Fruit fly (Drosophila melanogaster) whole organism, embryonic: Measurements from ENCODE around the gene dpy.

ENCODE experiments used
- Atf3 ChIP-seq: fragments of 200-800 bp; sonication (Bioruptor generic); optimal IDR thresholded peaks from 3 replicates; lab custom pipeline; 2016; ENCODE audit warnings: missing biosample characterization, missing genetic modification characterization
- BEAF-32 ChIP-seq: fragments of 200-800 bp; sonication (Bioruptor generic); optimal IDR thresholded peaks from 3 replicates; lab custom pipeline; 2017; ENCODE audit warnings: missing biosample characterization, missing genetic modification characterization, mild to moderate bottlenecking, moderate library complexity, missing genetic modification reagents
- Bgb ChIP-seq: fragments of 200-800 bp; sonication (Bioruptor generic); IDR thresholded peaks from 2 replicates; pipeline ENCODE4 v1.3.6; 2022; ENCODE audit warnings: missing biosample characterization, missing genetic modification characterization; ENCODE audit not compliant: partially characterized antibody
- Bteb2 ChIP-seq: fragments of 200-800 bp; sonication (Bioruptor generic); optimal IDR thresholded peaks from 2 replicates; lab custom pipeline; 2016; ENCODE audit warnings: missing biosample characterization, missing genetic modification characterization
- CG10366 ChIP-seq: fragments of 200-800 bp; sonication (Bioruptor generic); IDR thresholded peaks from 2 replicates; pipeline ENCODE4 v1.3.6; 2022; ENCODE audit warnings: missing biosample characterization, missing genetic modification characterization
- CG10462 ChIP-seq: fragments of 200-800 bp; sonication (Bioruptor generic); optimal IDR thresholded peaks from 2 replicates; lab custom pipeline; 2016; ENCODE audit warnings: missing biosample characterization, missing genetic modification characterization
- CG11085 ChIP-seq: fragments of 200-800 bp; sonication (Bioruptor generic); IDR thresholded peaks from 2 replicates; pipeline ENCODE4 v1.3.6; 2022; ENCODE audit warnings: missing biosample characterization, missing genetic modification characterization
- CG11560 ChIP-seq: fragments of 200-800 bp; sonication (Bioruptor generic); IDR thresholded peaks from 3 replicates; pipeline ENCODE4 v1.3.6; 2022; ENCODE audit warnings: missing biosample characterization, missing genetic modification characterization
- CG13287 ChIP-seq: fragments of 200-800 bp; sonication (Bioruptor generic); IDR thresholded peaks from 2 replicates; pipeline ENCODE4 v1.3.6; 2022; ENCODE audit warnings: missing biosample characterization, missing genetic modification characterization; ENCODE audit not compliant: partially characterized antibody
- CG13424 ChIP-seq: fragments of 200-800 bp; sonication (Bioruptor generic); optimal IDR thresholded peaks from 2 replicates; lab custom pipeline; 2019; ENCODE audit warnings: missing biosample characterization, mild to moderate bottlenecking, missing genetic modification characterization, moderate library complexity
- CG1603 ChIP-seq: fragments of 200-800 bp; sonication (Bioruptor generic); optimal IDR thresholded peaks from 2 replicates; lab custom pipeline; 2019; ENCODE audit warnings: missing biosample characterization, mild to moderate bottlenecking, missing genetic modification characterization, moderate library complexity
- CG16779 ChIP-seq: fragments of 200-800 bp; sonication (Bioruptor generic); IDR thresholded peaks from 2 replicates; pipeline ENCODE4 v1.3.6; 2022; ENCODE audit warnings: missing biosample characterization, missing genetic modification characterization
- CG16813 ChIP-seq: fragments of 200-800 bp; sonication (Bioruptor generic); IDR thresholded peaks from 3 replicates; pipeline ENCODE4 v1.3.6; 2022; ENCODE audit warnings: missing biosample characterization, missing genetic modification characterization; ENCODE audit not compliant: partially characterized antibody
- CG17328 ChIP-seq: fragments of 200-800 bp; sonication (Bioruptor generic); IDR thresholded peaks from 2 replicates; pipeline ENCODE4 v1.3.6; 2022; ENCODE audit warnings: missing biosample characterization, missing genetic modification characterization
- CG18011 ChIP-seq: fragments of 200-800 bp; sonication (Bioruptor generic); optimal IDR thresholded peaks from 2 replicates; lab custom pipeline; 2017; ENCODE audit warnings: missing biosample characterization, missing genetic modification characterization, mild to moderate bottlenecking, moderate library complexity, missing genotype
- CG30020 ChIP-seq: fragments of 200-800 bp; optimal IDR thresholded peaks from 2 replicates; lab custom pipeline; 2019; ENCODE audit warnings: missing biosample characterization, mild to moderate bottlenecking, missing genetic modification characterization, moderate library complexity
- CG31388 ChIP-seq: fragments of 200-800 bp; sonication (Bioruptor generic); optimal IDR thresholded peaks from 2 replicates; lab custom pipeline; 2016; ENCODE audit warnings: missing biosample characterization, missing genetic modification characterization
- CG32767 ChIP-seq: fragments of 200-800 bp; sonication (Bioruptor generic); IDR thresholded peaks from 2 replicates; pipeline ENCODE4 v1.3.6; 2022; ENCODE audit warnings: missing biosample characterization, missing genetic modification characterization
- CG4360 ChIP-seq: fragments of 200-800 bp; sonication (Bioruptor generic); IDR thresholded peaks from 2 replicates; pipeline ENCODE4 v1.3.6; 2022; ENCODE audit warnings: missing biosample characterization, missing genetic modification characterization
- CG4730 ChIP-seq: fragments of 200-800 bp; sonication (Bioruptor generic); IDR thresholded peaks from 2 replicates; pipeline ENCODE4 v1.3.6; 2022; ENCODE audit warnings: missing biosample characterization, missing genetic modification characterization
- CG5953 ChIP-seq: fragments of 200-800 bp; sonication (Bioruptor generic); IDR thresholded peaks from 2 replicates; pipeline ENCODE4 v1.3.6; 2022; ENCODE audit warnings: missing biosample characterization, missing genetic modification characterization
- CG6791 ChIP-seq: fragments of 200-800 bp; sonication (Bioruptor generic); IDR thresholded peaks from 3 replicates; pipeline ENCODE4 v1.3.6; 2022; ENCODE audit warnings: missing biosample characterization, missing genetic modification characterization; ENCODE audit not compliant: partially characterized antibody
- CG7786 ChIP-seq: fragments of 200-800 bp; sonication (Bioruptor generic); optimal IDR thresholded peaks from 2 replicates; lab custom pipeline; 2016; ENCODE audit warnings: missing biosample characterization, missing genetic modification characterization
- CG8388 ChIP-seq: fragments of 200-800 bp; sonication (Bioruptor generic); optimal IDR thresholded peaks from 2 replicates; lab custom pipeline; 2019; ENCODE audit warnings: missing biosample characterization, mild to moderate bottlenecking, missing genetic modification characterization, moderate library complexity
- Dll ChIP-seq: fragments of 200-800 bp; sonication (Bioruptor generic); IDR thresholded peaks from 4 replicates; pipeline ENCODE4 v1.3.6; 2022; ENCODE audit warnings: missing biosample characterization, missing genetic modification characterization; ENCODE audit not compliant: partially characterized antibody
- Doc3 ChIP-seq: fragments of 200-800 bp; sonication (Bioruptor generic); IDR thresholded peaks from 3 replicates; pipeline ENCODE4 v1.3.6; 2022; ENCODE audit warnings: missing biosample characterization, missing genetic modification characterization; ENCODE audit not compliant: partially characterized antibody
- E2f2 ChIP-seq: fragments of 200-800 bp; sonication (Bioruptor generic); IDR thresholded peaks from 2 replicates; pipeline ENCODE4 v1.3.6; 2022; ENCODE audit warnings: missing biosample characterization, missing genetic modification characterization
- Eip74EF ChIP-seq, 2 experiments: fragments of 200-800 bp in 1 of 2; fragments of >200 bp in 1 of 2; sonication (Bioruptor generic) in 1 of 2; optimal IDR thresholded peaks; 2 replicates each; lab custom pipeline; 2017 to 2019; ENCODE audit warnings: missing biosample characterization in 2 of 2, missing genetic modification characterization in 2 of 2, mild to moderate bottlenecking in 1 of 2, moderate library complexity in 1 of 2
- H15 ChIP-seq: fragments of 200-800 bp; sonication (Bioruptor generic); IDR thresholded peaks from 3 replicates; pipeline ENCODE4 v1.3.6; 2022; ENCODE audit warnings: missing biosample characterization, missing genetic modification characterization
- HLH4C ChIP-seq: fragments of 200-800 bp; sonication (Bioruptor generic); IDR thresholded peaks from 3 replicates; pipeline ENCODE4 v1.3.6; 2022; ENCODE audit warnings: missing biosample characterization, missing genetic modification characterization; ENCODE audit not compliant: partially characterized antibody
- Hsf ChIP-seq: fragments of 200-800 bp; sonication (Bioruptor generic); optimal IDR thresholded peaks from 3 replicates; lab custom pipeline; 2016; ENCODE audit warnings: missing biosample characterization, missing genetic modification characterization
- Lim3 ChIP-seq: fragments of 200-800 bp; sonication (Bioruptor generic); IDR thresholded peaks from 2 replicates; pipeline ENCODE4 v1.3.6; 2022; ENCODE audit warnings: missing biosample characterization, missing genetic modification characterization
- MBD-R2 ChIP-seq: fragments of 200-800 bp; sonication (Bioruptor generic); IDR thresholded peaks from 2 replicates; pipeline ENCODE4 v1.3.6; 2022; ENCODE audit warnings: missing biosample characterization, missing genetic modification characterization
- MESR4 ChIP-seq: fragments of 200-800 bp; sonication (Bioruptor generic); optimal IDR thresholded peaks from 2 replicates; lab custom pipeline; 2018; ENCODE audit warnings: missing biosample characterization, mild to moderate bottlenecking, missing genetic modification characterization, moderate library complexity
- NK7.1 ChIP-seq: fragments of 200-800 bp; sonication (Bioruptor generic); optimal IDR thresholded peaks from 3 replicates; lab custom pipeline; 2016; ENCODE audit warnings: missing biosample characterization, missing genetic modification characterization
- Oaz ChIP-seq: fragments of 200-800 bp; sonication (Bioruptor generic); IDR thresholded peaks from 2 replicates; pipeline ENCODE4 v1.3.6; 2022; ENCODE audit warnings: missing biosample characterization, missing genetic modification characterization
- Opbp ChIP-seq: fragments of 200-800 bp; sonication (Bioruptor generic); IDR thresholded peaks from 3 replicates; pipeline ENCODE4 v1.3.6; 2022; ENCODE audit warnings: missing biosample characterization, missing genetic modification characterization; ENCODE audit not compliant: partially characterized antibody
- Optix ChIP-seq: fragments of 200-800 bp; sonication (Bioruptor generic); IDR thresholded peaks from 3 replicates; pipeline ENCODE4 v1.3.6; 2022; ENCODE audit warnings: missing biosample characterization, missing genetic modification characterization
- Scr ChIP-seq: fragments of 200-800 bp; sonication (Bioruptor generic); IDR thresholded peaks from 2 replicates; pipeline ENCODE4 v1.3.6; 2022; ENCODE audit warnings: missing biosample characterization, missing genetic modification characterization; ENCODE audit not compliant: partially characterized antibody
- amos ChIP-seq: fragments of 200-800 bp; sonication (Bioruptor generic); IDR thresholded peaks from 2 replicates; pipeline ENCODE4 v1.3.6; 2022; ENCODE audit warnings: missing biosample characterization, missing genetic modification characterization; ENCODE audit not compliant: partially characterized antibody
- bbx ChIP-seq: fragments of 200-800 bp; sonication (Bioruptor generic); IDR thresholded peaks from 2 replicates; pipeline ENCODE4 v1.3.6; 2022; ENCODE audit warnings: missing biosample characterization, missing genetic modification characterization; ENCODE audit not compliant: partially characterized antibody
- danr ChIP-seq: fragments of 200-800 bp; sonication (Bioruptor generic); IDR thresholded peaks from 2 replicates; pipeline ENCODE4 v1.3.6; 2022; ENCODE audit warnings: missing biosample characterization, missing genetic modification characterization
- inv ChIP-seq: fragments of 200-800 bp; sonication (Bioruptor generic); IDR thresholded peaks from 2 replicates; pipeline ENCODE4 v1.3.6; 2022; ENCODE audit warnings: missing biosample characterization, missing genetic modification characterization; ENCODE audit not compliant: partially characterized antibody
- lmd ChIP-seq: fragments of 200-800 bp; sonication (Bioruptor generic); IDR thresholded peaks from 2 replicates; pipeline ENCODE4 v1.3.6; 2022; ENCODE audit warnings: missing biosample characterization, missing genetic modification characterization
- sens-2 ChIP-seq: fragments of 200-800 bp; sonication (Bioruptor generic); IDR thresholded peaks from 2 replicates; pipeline ENCODE4 v1.3.6; 2022; ENCODE audit warnings: missing biosample characterization, missing genetic modification characterization
- sim ChIP-seq: fragments of 200-800 bp; sonication (Bioruptor generic); IDR thresholded peaks from 2 replicates; pipeline ENCODE4 v1.3.6; 2022; ENCODE audit warnings: missing biosample characterization, missing genetic modification characterization
- slp2 ChIP-seq: fragments of 200-800 bp; sonication (Bioruptor generic); optimal IDR thresholded peaks from 2 replicates; lab custom pipeline; 2016; ENCODE audit warnings: missing biosample characterization, missing genetic modification characterization
- unc-4 ChIP-seq: fragments of 200-800 bp; sonication (Bioruptor generic); IDR thresholded peaks from 2 replicates; pipeline ENCODE4 v1.3.6; 2022; ENCODE audit warnings: missing biosample characterization, missing genetic modification characterization; ENCODE audit not compliant: partially characterized antibody
- vnd ChIP-seq: fragments of 200-800 bp; sonication (Bioruptor generic); IDR thresholded peaks from 3 replicates; pipeline ENCODE4 v1.3.6; 2022; ENCODE audit warnings: missing biosample characterization, missing genetic modification characterization; ENCODE audit not compliant: partially characterized antibody

Gene dpy

dm6 chr2L:4442010-4442587 lies 172.0 kb downstream of the dpy start, which contains the start of the genes Sfp24F and CG15432 (continued):
- TF ChIP-seq CG30020, result peak; percentile 76
- TF ChIP-seq vnd (GFP tag; lab: Robert Waterston, UW), result 0 out of 3 replicates have a peak, but pooled peaks have one; percentile 29
- peak; percentile 61; the same call in 1 of the 3 replicates for TF ChIP-seq CG6791 (GFP tag; lab: Robert Waterston, UW)
- peak; percentile 43; the same call in 1 of the 3 replicates for TF ChIP-seq CG16813 (GFP tag; lab: Robert Waterston, UW)
- no peak for TF ChIP-seq lmd (GFP tag; lab: Robert Waterston, UW)
- 0 out of 3 replicates have a peak, but pooled peaks have one; percentile 34 for TF ChIP-seq Doc3 (GFP tag; lab: Robert Waterston, UW)
- peak; percentile 39; the same call in 1 of the 3 replicates for TF ChIP-seq Opbp (GFP tag; lab: Robert Waterston, UW)
- TF ChIP-seq CG13287 (GFP tag; lab: Robert Waterston, UW), result peak; percentile 77
- no peak for TF ChIP-seq CG4360 (GFP tag; lab: Robert Waterston, UW)
- no peak for TF ChIP-seq Atf3 (GFP tag; lab: Kevin White, UChicago)
- no peak for TF ChIP-seq inv (GFP tag; lab: Robert Waterston, UW)
- TF ChIP-seq CG32767 (GFP tag; lab: Robert Waterston, UW), result no peak
- peak; percentile 73 for TF ChIP-seq Dll
- peak; percentile 65 for TF ChIP-seq Scr (GFP tag; lab: Robert Waterston, UW)
- TF ChIP-seq H15, result no peak
- TF ChIP-seq CG31388 (GFP tag; lab: Kevin White, UChicago), result no peak
- peak; percentile 62 for TF ChIP-seq BEAF-32 (GFP tag; lab: Kevin White, UChicago)
- TF ChIP-seq CG10366 (GFP tag; lab: Robert Waterston, UW), result no peak
- TF ChIP-seq amos (GFP tag; lab: Robert Waterston, UW), result peak; percentile 55; the same call in 1 of the 2 replicates
- no peak for TF ChIP-seq CG4730
- TF ChIP-seq CG7786 (GFP tag; lab: Kevin White, UChicago), result no peak
- TF ChIP-seq Optix, result no peak
- TF ChIP-seq Lim3 (GFP tag; lab: Robert Waterston, UW), result no peak
- no peak for TF ChIP-seq Bteb2
- TF ChIP-seq CG1603 (tag; lab: Kevin White, UChicago), result peak; percentile 99
- TF ChIP-seq E2f2 (GFP tag; lab: Robert Waterston, UW), result peak; percentile 76
- no peak for TF ChIP-seq CG18011 (GFP tag; lab: Kevin White, UChicago)
- peak; percentile 87 for TF ChIP-seq MBD-R2 (GFP tag; lab: Robert Waterston, UW)
- TF ChIP-seq CG10462 (GFP tag; lab: Kevin White, UChicago), result no peak
- TF ChIP-seq Hsf (GFP tag; lab: Kevin White, UChicago), result no peak
- TF ChIP-seq danr (GFP tag; lab: Robert Waterston, UW), result no peak
- peak; percentile 98 for TF ChIP-seq CG11560
- TF ChIP-seq CG11085 (GFP tag; lab: Robert Waterston, UW), result no peak
- TF ChIP-seq CG17328 (GFP tag; lab: Robert Waterston, UW), result no peak
- peak; percentile 27 for TF ChIP-seq slp2 (GFP tag; lab: Kevin White, UChicago)
- no peak for TF ChIP-seq Oaz (GFP tag; lab: Robert Waterston, UW)
- TF ChIP-seq unc-4, result peak; percentile 55
- TF ChIP-seq sens-2 (GFP tag; lab: Robert Waterston, UW), result no peak
- peak; percentile 59 for TF ChIP-seq Bgb (GFP tag; lab: Robert Waterston, UW)
- no peak for TF ChIP-seq CG16779 (GFP tag; lab: Robert Waterston, UW)
- TF ChIP-seq CG5953 (GFP tag; lab: Robert Waterston, UW), result no peak
- no peak for TF ChIP-seq CG13424 (tag; lab: Kevin White, UChicago)
- TF ChIP-seq HLH4C (GFP tag; lab: Robert Waterston, UW), result peak; percentile 73
- no peak for TF ChIP-seq CG8388 (GFP tag; lab: Kevin White, UChicago)
- TF ChIP-seq MESR4 (GFP tag; lab: Kevin White, UChicago), result peak; percentile 30
- no peak for TF ChIP-seq Eip74EF (GFP tag; optimal IDR thresholded peaks at IDR 0.05; lab: Kevin White, UChicago)
- no peak for TF ChIP-seq sim (GFP tag; lab: Robert Waterston, UW)
- no peak for TF ChIP-seq NK7.1 (GFP tag; lab: Kevin White, UChicago)
- TF ChIP-seq bbx, result peak; percentile 41; the same call in 1 of the 2 replicates
